Worm (Caenorhabditis elegans) whole organism, L1 larva: Measurements from ENCODE around the gene tbc-18.

Source experiments
- alr-1 ChIP-seq: fragments of 200-800 bp; sonication (Bioruptor generic); optimal IDR thresholded peaks from 2 replicates; lab custom pipeline; 2018; ENCODE audit warnings: borderline replicate concordance, mild to moderate bottlenecking, missing genetic modification characterization, missing compliant biosample characterization
- ama-1 ChIP-seq: fragments of 150-350 bp; optimal IDR thresholded peaks from 2 replicates; lab custom pipeline; 2014
- ceh-88 ChIP-seq: fragments of 200-800 bp; sonication (Bioruptor generic); IDR thresholded peaks from 2 replicates; pipeline ENCODE4 v1.3.6; 2022; ENCODE audit warnings: missing genetic modification characterization, missing compliant biosample characterization
- ceh-90 ChIP-seq: sonication (generic microtip); optimal IDR thresholded peaks from 2 replicates; lab custom pipeline; 2016; ENCODE audit warnings: missing genetic modification characterization, missing compliant biosample characterization
- ces-1 ChIP-seq: fragments of 150-350 bp; optimal IDR thresholded peaks from 2 replicates; lab custom pipeline; 2014; ENCODE audit warnings: missing biosample characterization, missing genetic modification reagents, missing genetic modification characterization
- efl-1 ChIP-seq, 4 experiments: fragments of 150-350 bp; optimal IDR thresholded peaks in 3 of 4; peaks in 1 of 4; 1 replicate in 1 of 4; 2 replicates in 3 of 4; lab custom pipeline; 2014; ENCODE audit warnings: missing biosample characterization in 2 of 4, missing genetic modification characterization in 2 of 4, missing genetic modification reagents in 2 of 4
- efl-3 ChIP-seq: fragments of 200-800 bp; sonication (Bioruptor generic); optimal IDR thresholded peaks from 2 replicates; lab custom pipeline; 2018; ENCODE audit warnings: mild to moderate bottlenecking, missing genetic modification characterization, missing compliant biosample characterization
- fkh-4 ChIP-seq: sonication (generic microtip); optimal IDR thresholded peaks from 2 replicates; lab custom pipeline; 2016; ENCODE audit warnings: missing compliant biosample characterization, missing genetic modification characterization, borderline replicate concordance
- fos-1 ChIP-seq: fragments of 150-350 bp; optimal IDR thresholded peaks from 2 replicates; lab custom pipeline; 2014; ENCODE audit warnings: missing biosample characterization, missing genetic modification characterization
- hlh-17 ChIP-seq: fragments of 200-800 bp; sonication (Bioruptor generic); optimal IDR thresholded peaks from 2 replicates; lab custom pipeline; 2018; ENCODE audit warnings: missing genetic modification characterization, mild to moderate bottlenecking, missing compliant biosample characterization, moderate library complexity, borderline replicate concordance
- hpl-2 ChIP-seq: fragments of 150-350 bp; optimal IDR thresholded peaks from 2 replicates; lab custom pipeline; 2014; ENCODE audit warnings: missing biosample characterization, missing genetic modification reagents, missing genetic modification characterization
- irx-1 ChIP-seq: sonication (generic microtip); optimal IDR thresholded peaks from 2 replicates; lab custom pipeline; 2016; ENCODE audit warnings: missing genetic modification characterization, missing compliant biosample characterization
- isw-1 ChIP-seq: fragments of 200-800 bp; sonication (Bioruptor generic); IDR thresholded peaks from 2 replicates; pipeline ENCODE4 v1.3.6; 2022; ENCODE audit warnings: missing genetic modification characterization, missing compliant biosample characterization
- jun-1 ChIP-seq: fragments of 150-350 bp; optimal IDR thresholded peaks from 2 replicates; lab custom pipeline; 2014; ENCODE audit warnings: missing biosample characterization, missing genetic modification reagents, missing genetic modification characterization
- lin-13 ChIP-seq: fragments of 150-350 bp; optimal IDR thresholded peaks from 2 replicates; lab custom pipeline; 2014; ENCODE audit warnings: missing biosample characterization, missing genetic modification reagents, missing genetic modification characterization
- lin-14 ChIP-seq: fragments of 200-800 bp; sonication (Bioruptor generic); optimal IDR thresholded peaks from 2 replicates; lab custom pipeline; 2018; ENCODE audit warnings: mild to moderate bottlenecking, missing genetic modification characterization, moderate library complexity, missing compliant biosample characterization
- lin-15B ChIP-seq: fragments of 150-350 bp; sonication (generic microtip); optimal IDR thresholded peaks from 3 replicates; lab custom pipeline; 2014; ENCODE audit warnings: missing biosample characterization, missing genetic modification characterization
- lin-39 ChIP-seq: fragments of 150-350 bp; optimal IDR thresholded peaks from 2 replicates; lab custom pipeline; 2014; ENCODE audit warnings: missing biosample characterization, missing genetic modification reagents, missing genetic modification characterization
- lir-3 ChIP-seq: sonication (generic microtip); optimal IDR thresholded peaks from 2 replicates; lab custom pipeline; 2016; ENCODE audit warnings: mild to moderate bottlenecking, missing genetic modification characterization, moderate library complexity, missing compliant biosample characterization; ENCODE audit not compliant: poor library complexity
- lsy-2 ChIP-seq, 2 experiments: fragments of 150-350 bp; optimal IDR thresholded peaks; 2 replicates each; lab custom pipeline; 2014; ENCODE audit warnings: missing biosample characterization in 2 of 2, missing genetic modification characterization in 2 of 2
- mab-9 ChIP-seq: fragments of 200-800 bp; sonication (Bioruptor generic); IDR thresholded peaks from 2 replicates; pipeline ENCODE4 v1.3.6; 2022; ENCODE audit warnings: missing genetic modification reagents, missing genetic modification characterization, missing compliant biosample characterization
- mep-1 ChIP-seq: fragments of 150-350 bp; optimal IDR thresholded peaks from 2 replicates; lab custom pipeline; 2014; ENCODE audit warnings: missing biosample characterization, missing genetic modification characterization
- nhr-11 ChIP-seq: fragments of 150-350 bp; optimal IDR thresholded peaks from 2 replicates; lab custom pipeline; 2014; ENCODE audit warnings: missing biosample characterization, missing genetic modification characterization
- nhr-20 ChIP-seq: sonication (generic microtip); optimal IDR thresholded peaks from 2 replicates; lab custom pipeline; 2016; ENCODE audit warnings: mild to moderate bottlenecking, missing genetic modification characterization, missing compliant biosample characterization
- nhr-28 ChIP-seq: fragments of 150-350 bp; optimal IDR thresholded peaks from 2 replicates; lab custom pipeline; 2014; ENCODE audit warnings: missing biosample characterization, missing genetic modification characterization
- nhr-71 ChIP-seq: sonication (generic microtip); optimal IDR thresholded peaks from 2 replicates; lab custom pipeline; 2016; ENCODE audit warnings: mild to moderate bottlenecking, missing genetic modification characterization, moderate library complexity, missing compliant biosample characterization
- nhr-76 ChIP-seq: sonication (generic microtip); optimal IDR thresholded peaks from 2 replicates; lab custom pipeline; 2017; ENCODE audit warnings: missing biosample characterization, missing genetic modification characterization
- nhr-85 ChIP-seq: sonication (generic microtip); peaks from one replicate; lab custom pipeline; 2016; ENCODE audit warnings: missing genetic modification characterization, inconsistent platforms, missing compliant biosample characterization
- nhr-90 ChIP-seq: sonication (generic microtip); optimal IDR thresholded peaks from 2 replicates; lab custom pipeline; 2016; ENCODE audit warnings: mild to moderate bottlenecking, missing genetic modification characterization, missing compliant biosample characterization; ENCODE audit not compliant: poor library complexity
- pax-3 ChIP-seq: fragments of 200-800 bp; sonication (Bioruptor generic); optimal IDR thresholded peaks from 2 replicates; lab custom pipeline; 2018; ENCODE audit warnings: mild to moderate bottlenecking, missing genetic modification characterization, moderate library complexity, missing compliant biosample characterization
- snpc-4 ChIP-seq: fragments of 150-350 bp; optimal IDR thresholded peaks from 2 replicates; lab custom pipeline; 2014; ENCODE audit warnings: missing biosample characterization, missing genetic modification characterization
- snu-23 ChIP-seq: sonication (generic microtip); optimal IDR thresholded peaks from 2 replicates; lab custom pipeline; 2016; ENCODE audit warnings: missing genetic modification characterization, missing compliant biosample characterization
- swsn-7 ChIP-seq: sonication (generic microtip); optimal IDR thresholded peaks from 2 replicates; lab custom pipeline; 2016; ENCODE audit warnings: missing genetic modification characterization, missing compliant biosample characterization
- tbx-2 ChIP-seq: sonication (generic microtip); optimal IDR thresholded peaks from 2 replicates; lab custom pipeline; 2016; ENCODE audit warnings: missing genetic modification characterization, missing compliant biosample characterization
- unc-130 ChIP-seq: fragments of 150-350 bp; optimal IDR thresholded peaks from 2 replicates; lab custom pipeline; 2017; ENCODE audit warnings: missing biosample characterization, missing genetic modification characterization, inconsistent platforms
- unc-86 ChIP-seq: sonication (generic microtip); optimal IDR thresholded peaks from 2 replicates; lab custom pipeline; 2016; ENCODE audit warnings: missing genetic modification characterization, missing compliant biosample characterization
- xbp-1 ChIP-seq: sonication (generic microtip); optimal IDR thresholded peaks from 2 replicates; lab custom pipeline; 2016; ENCODE audit warnings: missing genetic modification characterization, missing compliant biosample characterization
- zag-1 ChIP-seq: fragments of 150-350 bp; optimal IDR thresholded peaks from 2 replicates; lab custom pipeline; 2014; ENCODE audit warnings: missing biosample characterization, missing genetic modification characterization

tbc-18 gene

DNA sequence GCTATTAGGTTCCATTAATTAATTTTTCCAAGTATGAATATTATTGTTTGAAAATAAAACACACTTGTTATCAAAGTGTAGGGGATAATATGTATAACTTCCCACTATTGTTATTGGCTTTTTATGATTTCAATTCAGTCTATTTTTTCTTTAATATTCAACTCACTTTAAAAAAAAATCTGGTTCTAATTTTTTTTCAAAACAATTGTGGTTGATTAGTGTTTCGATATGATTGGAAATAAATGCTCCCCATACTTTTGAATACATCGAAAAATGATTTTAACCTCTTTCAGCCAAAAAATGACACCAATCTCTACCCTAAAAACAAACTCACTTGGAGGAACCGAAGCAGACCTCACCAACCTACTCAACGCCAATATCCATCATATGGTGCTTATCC lies 38.0 kb upstream of the tbc-18 start, which contains the start of gene F55E10.2:
F55E10.2 (plus strand) TSS at position 301 of the 400 bp plus-strand sequence.
- TF ChIP-seq swsn-7 (tag; lab: Kevin White, UChicago), result no peak
- no peak for TF ChIP-seq zag-1
- TF ChIP-seq hpl-2 (GFP tag; lab: Kevin White, UChicago), result no peak
- no peak for TF ChIP-seq ces-1 (GFP tag; lab: Kevin White, UChicago)
- TF ChIP-seq nhr-85 (tag; lab: Kevin White, UChicago), result no peak
- no peak for TF ChIP-seq mep-1 (tag; lab: Kevin White, UChicago)
- TF ChIP-seq lin-39 (tag; lab: Kevin White, UChicago), result no peak
- TF ChIP-seq nhr-20 (tag; lab: Kevin White, UChicago), result no peak
- no peak for TF ChIP-seq unc-86 (tag; lab: Kevin White, UChicago)
- TF ChIP-seq snu-23, result no peak
- no peak for TF ChIP-seq mab-9 (GFP tag; lab: Robert Waterston, UW)
- no peak for TF ChIP-seq isw-1 (GFP tag; lab: Robert Waterston, UW)
- TF ChIP-seq efl-3 (GFP tag; lab: Kevin White, UChicago), result no peak
- TF ChIP-seq pax-3 (tag; lab: Kevin White, UChicago), result no peak
- TF ChIP-seq lir-3 (tag; lab: Kevin White, UChicago), result no peak
- TF ChIP-seq nhr-11 (tag; lab: Kevin White, UChicago), result no peak
- TF ChIP-seq unc-130 (tag; lab: Kevin White, UChicago), result no peak
- TF ChIP-seq lin-14 (GFP tag; lab: Kevin White, UChicago), result no peak

- no peak for TF ChIP-seq tbx-2 (tag; lab: Kevin White, UChicago)
- no peak for TF ChIP-seq jun-1 (tag; lab: Kevin White, UChicago)
- TF ChIP-seq hlh-17 (GFP tag; lab: Kevin White, UChicago), result no peak
- TF ChIP-seq ceh-90 (tag; lab: Kevin White, UChicago), result no peak
- no peak for TF ChIP-seq nhr-90 (tag; lab: Kevin White, UChicago)
- TF ChIP-seq lsy-2 (tag; optimal IDR thresholded peaks at IDR 0.05; lab: Kevin White, UChicago), result no peak
- TF ChIP-seq nhr-20 (tag; lab: Kevin White, UChicago), result no peak
- TF ChIP-seq ama-1 (lab: Kevin White, UChicago), result no peak
- TF ChIP-seq pax-3 (tag; lab: Kevin White, UChicago), result no peak
- TF ChIP-seq, all 84 proteins: peak for 0
These were observed 36.7 kb upstream of the tbc-18 start, which contains the start of gene F55E10.1 for ce11 chrX:8341675-8342074. F55E10.1 (plus strand) TSS chrX:8341975.

- TF ChIP-seq lin-15B (tag; lab: Kevin White, UChicago) (no peak), nhr-28 (tag; lab: Kevin White, UChicago) (no peak), snpc-4 (tag; lab: Kevin White, UChicago) (no peak), xbp-1 (tag; lab: Kevin White, UChicago) (no peak), alr-1 (tag; lab: Kevin White, UChicago) (no peak), irx-1 (tag; lab: Kevin White, UChicago) (no peak), ceh-88 (GFP tag; lab: Robert Waterston, UW) (no peak), mep-1 (tag; lab: Kevin White, UChicago) (no peak), unc-130 (tag; lab: Kevin White, UChicago) (no peak), nhr-76 (no peak), nhr-71 (tag; lab: Kevin White, UChicago) (no peak), hlh-17 (GFP tag; lab: Kevin White, UChicago) (no peak), fkh-4 (no peak), ces-1 (GFP tag; lab: Kevin White, UChicago) (no peak), fos-1 (no peak)
These were observed 32.1 kb upstream of the tbc-18 start, which contains the start of gene drd-5 for ce11 chrX:8346248-8346647. drd-5 (minus strand) TSS chrX:8346348.

- TF ChIP-seq efl-1 (optimal IDR thresholded peaks at IDR 0.05; lab: Kevin White, UChicago), result no peak
- peak in 1 of 2 experiments; percentile 21 for TF ChIP-seq efl-1 (GFP tag; optimal IDR thresholded peaks at IDR 0.05 in 1 of 2; lab: Kevin White, UChicago)
- TF ChIP-seq lin-13 (GFP tag; lab: Kevin White, UChicago), result no peak
These were observed 27.4 kb upstream of the tbc-18 start, which contains the start of gene npr-28 for ce11 chrX:8350984-8351383. npr-28 (minus strand) TSS chrX:8351084.
